Fruit fly (Drosophila melanogaster) whole organism: Measurements from ENCODE around the gene nAChRalpha4.

Source experiments
- CG8478 ChIP-seq: fragments of >200 bp; optimal IDR thresholded peaks from 2 replicates; lab custom pipeline; 2018; ENCODE audit warnings: inconsistent platforms
- Dll ChIP-seq: fragments of >200 bp; optimal IDR thresholded peaks from 2 replicates; lab custom pipeline; 2017
- EcR ChIP-seq, 2 experiments: fragments of >200 bp; optimal IDR thresholded peaks; 2 replicates each; lab custom pipeline; 2017; ENCODE audit warnings: missing biosample characterization in 2 of 2, missing genetic modification characterization in 2 of 2, missing genetic modification reagents in 2 of 2
- pan ChIP-seq: fragments of >200 bp; optimal IDR thresholded peaks from 2 replicates; lab custom pipeline; 2017
- psq ChIP-seq: fragments of >200 bp; optimal IDR thresholded peaks from 2 replicates; lab custom pipeline; 2017
- usp ChIP-seq: fragments of >200 bp; optimal IDR thresholded peaks from 2 replicates; lab custom pipeline; 2017; ENCODE audit warnings: missing biosample characterization, missing genetic modification characterization, mixed read lengths

DNA sequence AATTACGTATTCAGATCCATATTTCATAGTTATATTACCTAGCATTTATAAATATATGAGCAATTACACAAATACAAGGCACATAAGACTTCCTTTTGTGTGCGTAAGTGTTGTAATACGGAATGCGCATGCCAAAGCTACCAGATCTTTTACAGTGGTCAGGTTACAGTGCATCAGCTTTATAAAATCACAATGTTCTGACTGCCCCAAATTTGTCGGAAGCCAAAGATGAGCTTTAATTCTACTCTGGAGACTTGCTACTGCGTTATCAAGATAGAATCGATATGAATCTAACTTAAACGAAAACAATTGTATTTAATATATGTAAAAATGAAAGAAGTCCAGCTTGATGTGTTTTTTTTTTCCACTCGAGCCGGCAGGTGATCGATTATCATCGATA is 34.4 kb downstream of the nAChRalpha4 start:
- TF ChIP-seq usp (GFP tag; lab: Kevin White, UChicago) (no peak), EcR (GFP tag; optimal IDR thresholded peaks at IDR 0.05; lab: Kevin White, UChicago) (no peak), psq (lab: Kevin White, UChicago) (no peak), pan (lab: Kevin White, UChicago) (no peak), Dll (lab: Kevin White, UChicago) (no peak), CG8478 (no peak)
